Worm (Caenorhabditis elegans): Measurements from ENCODE around the gene metr-1.

metr-1 gene

ce11 chrII:10946848-10947247 lies 20.5 kb downstream of the metr-1 start:
- TF ChIP-seq fos-1 (tag; optimal IDR thresholded peaks at IDR 0.05) (peak; percentile 28), nhr-25 (tag; optimal IDR thresholded peaks at IDR 0.05) (peak; percentile 2), mdl-1 (tag; optimal IDR thresholded peaks at IDR 0.05) (peak in 1 of 2 experiments; percentile 23), Y55F3AM.14 (GFP tag; optimal IDR thresholded peaks at IDR 0.05) (no peak), nhr-129 (tag; optimal IDR thresholded peaks at IDR 0.05) (peak; percentile 64), nhr-237 (tag; optimal IDR thresholded peaks at IDR 0.05) (no peak), unc-55 (GFP tag; optimal IDR thresholded peaks at IDR 0.05) (peak; percentile 57), ztf-11 (tag; optimal IDR thresholded peaks at IDR 0.05) (no peak), F13H6.1 (tag; optimal IDR thresholded peaks at IDR 0.05) (peak; percentile 6), mab-5 (tag; optimal IDR thresholded peaks at IDR 0.05) (peak; percentile 68), sem-4 (tag; optimal IDR thresholded peaks at IDR 0.05) (peak; percentile 44), C34F6.9 (tag; optimal IDR thresholded peaks at IDR 0.05) (peak; percentile 58), ceh-16 (tag; optimal IDR thresholded peaks at IDR 0.05) (peak; percentile 20), ztf-4 (tag; optimal IDR thresholded peaks at IDR 0.05) (peak; percentile 16), snpc-4 (tag; optimal IDR thresholded peaks at IDR 0.05) (no peak), lin-39 (tag; optimal IDR thresholded peaks at IDR 0.05) (peak; percentile 84), ama-1 (optimal IDR thresholded peaks at IDR 0.05) (no peak), ceh-82 (tag; optimal IDR thresholded peaks at IDR 0.05) (no peak), sma-9 (GFP tag; optimal IDR thresholded peaks at IDR 0.05) (peak; percentile 11), sma-9 (tag; optimal IDR thresholded peaks at IDR 0.05) (no peak), lsy-2 (tag; optimal IDR thresholded peaks at IDR 0.05) (peak in 1 of 2 experiments; percentile 50), nhr-6 (tag; optimal IDR thresholded peaks at IDR 0.05) (no peak), unc-39 (tag; optimal IDR thresholded peaks at IDR 0.05) (no peak)

ce11 chrII:10947317-10947716 lies 21.0 kb downstream of the metr-1 start, which contains the start of the genes tceb-3 and gskl-1:
Gene tceb-3, minus strand, starts transcription at chrII:10947417.
Gene gskl-1, plus strand, starts transcription at chrII:10947559.
- TF ChIP-seq R02D3.7 (tag; optimal IDR thresholded peaks at IDR 0.05) (no peak), ama-1 (optimal IDR thresholded peaks at IDR 0.05) (no peak), lin-13 (GFP tag; optimal IDR thresholded peaks at IDR 0.05) (no peak), elt-3 (tag; optimal IDR thresholded peaks at IDR 0.05) (no peak), snpc-4 (tag; optimal IDR thresholded peaks at IDR 0.05) (no peak), aly-2 (tag; optimal IDR thresholded peaks at IDR 0.05) (no peak), nhr-77 (tag; optimal IDR thresholded peaks at IDR 0.05) (no peak), sem-4 (tag; optimal IDR thresholded peaks at IDR 0.05) (no peak), crh-2 (tag; optimal IDR thresholded peaks at IDR 0.05) (no peak), ZK546.5 (tag; optimal IDR thresholded peaks at IDR 0.05) (no peak), F13H6.1 (tag; optimal IDR thresholded peaks at IDR 0.05) (no peak), gmeb-1 (tag; optimal IDR thresholded peaks at IDR 0.05) (no peak), mdl-1 (tag; optimal IDR thresholded peaks at IDR 0.05) (no peak), dmd-4 (tag; optimal IDR thresholded peaks at IDR 0.05) (no peak), ztf-4 (tag; optimal IDR thresholded peaks at IDR 0.05) (no peak), skn-1 (tag; optimal IDR thresholded peaks at IDR 0.05) (no peak), ceh-82 (tag; optimal IDR thresholded peaks at IDR 0.05) (no peak), zag-1 (tag; optimal IDR thresholded peaks at IDR 0.05) (no peak), ztf-1 (GFP tag; conservative IDR thresholded peaks at IDR 0.05) (no peak), alr-1 (tag; optimal IDR thresholded peaks at IDR 0.05) (no peak)

ce11 chrII:10948236-10949025 lies 22.1 kb downstream of the metr-1 start:
- TF ChIP-seq nhr-23 (tag; optimal IDR thresholded peaks at IDR 0.05): no peak
- no peak for TF ChIP-seq egl-27 (tag; optimal IDR thresholded peaks at IDR 0.05)
- no peak for TF ChIP-seq Y55F3AM.14 (GFP tag; optimal IDR thresholded peaks at IDR 0.05)
- no peak for TF ChIP-seq mab-5 (tag; optimal IDR thresholded peaks at IDR 0.05)
- TF ChIP-seq nhr-11 (tag; optimal IDR thresholded peaks at IDR 0.05): no peak
- no peak for TF ChIP-seq nhr-77 (tag; optimal IDR thresholded peaks at IDR 0.05)
- TF ChIP-seq nhr-25 (tag; optimal IDR thresholded peaks at IDR 0.05): no peak
- TF ChIP-seq ZK546.5 (tag; optimal IDR thresholded peaks at IDR 0.05): no peak
- no peak for TF ChIP-seq nhr-237 (tag; optimal IDR thresholded peaks at IDR 0.05)
- no peak for TF ChIP-seq ztf-11 (tag; optimal IDR thresholded peaks at IDR 0.05)

All from whole organism, L2 larva.